Worm (Caenorhabditis elegans) whole organism, L2 larva: ENCODE measurements around the gene F57C2.4.

Experiments used
- aly-2 ChIP-seq: fragments of 150-350 bp; optimal IDR thresholded peaks from 2 replicates; lab custom pipeline; 2014; ENCODE audit warnings: missing biosample characterization, missing genetic modification characterization
- blmp-1 ChIP-seq: sonication (generic microtip); optimal IDR thresholded peaks from 2 replicates; lab custom pipeline; 2017; ENCODE audit warnings: missing genetic modification characterization, mild to moderate bottlenecking, missing compliant biosample characterization, antibody characterized with exemption, moderate library complexity; ENCODE audit not compliant: insufficient read depth
- ceh-16 ChIP-seq: fragments of 150-350 bp; optimal IDR thresholded peaks from 2 replicates; lab custom pipeline; 2014; ENCODE audit warnings: missing biosample characterization, missing genetic modification characterization
- egl-27 ChIP-seq: sonication (generic microtip); optimal IDR thresholded peaks from 3 replicates; lab custom pipeline; 2017; ENCODE audit warnings: missing biosample characterization, missing genetic modification reagents, missing genetic modification characterization
- lin-13 ChIP-seq: fragments of 150-350 bp; optimal IDR thresholded peaks from 2 replicates; lab custom pipeline; 2014; ENCODE audit warnings: missing biosample characterization, missing genetic modification reagents, missing genetic modification characterization
- nhr-11 ChIP-seq: fragments of 150-350 bp; optimal IDR thresholded peaks from 2 replicates; lab custom pipeline; 2014; ENCODE audit warnings: missing biosample characterization, missing genetic modification characterization
- nhr-12 ChIP-seq: fragments of 150-350 bp; optimal IDR thresholded peaks from 2 replicates; lab custom pipeline; 2014; ENCODE audit warnings: missing biosample characterization, missing genetic modification characterization
- nhr-25 ChIP-seq: fragments of 150-350 bp; sonication (generic microtip); optimal IDR thresholded peaks from 3 replicates; lab custom pipeline; 2014; ENCODE audit warnings: missing biosample characterization, missing genetic modification characterization
- nhr-6 ChIP-seq: fragments of 150-350 bp; optimal IDR thresholded peaks from 2 replicates; lab custom pipeline; 2014; ENCODE audit warnings: missing biosample characterization, missing genetic modification characterization
- peb-1 ChIP-seq: fragments of 150-350 bp; optimal IDR thresholded peaks from 2 replicates; lab custom pipeline; 2014; ENCODE audit warnings: missing biosample characterization, missing genetic modification characterization
- unc-62 ChIP-seq: fragments of 150-350 bp; optimal IDR thresholded peaks from 2 replicates; lab custom pipeline; 2014; ENCODE audit warnings: missing biosample characterization, missing genetic modification reagents, missing genetic modification characterization
- ztf-11 ChIP-seq: sonication (generic microtip); optimal IDR thresholded peaks from 2 replicates; lab custom pipeline; 2017; ENCODE audit warnings: missing biosample characterization, missing genetic modification characterization

DNA sequence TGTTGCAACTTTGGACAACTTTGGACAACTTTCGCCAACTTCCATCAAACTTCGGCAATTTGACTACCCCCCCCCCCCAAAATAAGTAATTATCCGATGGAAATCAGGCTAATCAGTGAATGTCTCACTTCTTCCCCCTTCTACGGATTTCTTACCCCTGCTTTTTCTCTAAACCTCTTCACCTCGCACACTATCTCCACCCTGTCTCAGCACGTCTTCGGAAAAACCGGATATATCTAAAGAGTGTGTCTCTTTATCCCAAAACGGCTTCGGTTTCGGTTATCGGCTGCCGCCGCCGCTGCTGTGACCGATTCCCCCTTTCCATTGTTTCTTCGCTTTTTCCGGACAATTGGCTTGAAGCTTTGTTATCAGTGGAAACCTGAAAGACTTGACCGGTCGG lies 42.7 kb downstream of the F57C2.4 start:
- TF ChIP-seq egl-27 (tag; lab: Kevin White, UChicago), result no peak
- no peak for TF ChIP-seq lin-13 (GFP tag; lab: Kevin White, UChicago)
- TF ChIP-seq nhr-12, result no peak
- no peak for TF ChIP-seq ztf-11 (tag; lab: Kevin White, UChicago)
- no peak for TF ChIP-seq blmp-1 (tag; lab: Kevin White, UChicago)
- TF ChIP-seq nhr-25 (tag; lab: Kevin White, UChicago), result no peak
- no peak for TF ChIP-seq unc-62 (GFP tag; lab: Kevin White, UChicago)
- TF ChIP-seq aly-2 (tag; lab: Kevin White, UChicago), result no peak
- no peak for TF ChIP-seq nhr-6 (tag; lab: Kevin White, UChicago)
- TF ChIP-seq peb-1 (tag; lab: Kevin White, UChicago), result no peak
- TF ChIP-seq ceh-16 (tag; lab: Kevin White, UChicago), result no peak
- no peak for TF ChIP-seq nhr-11 (tag; lab: Kevin White, UChicago)
